Worm (Caenorhabditis elegans): ENCODE data around the gene T26C12.1.

- no peak for TF ChIP-seq athp-1 (tag; optimal IDR thresholded peaks at IDR 0.05)
- no peak for TF ChIP-seq F52B5.7 (tag; optimal IDR thresholded peaks at IDR 0.05)
- no peak for TF ChIP-seq him-1 (tag; optimal IDR thresholded peaks at IDR 0.05)
- TF ChIP-seq ceh-40 (GFP tag; IDR thresholded peaks at IDR 0.05): no peak
- no peak for TF ChIP-seq nfya-1 (tag; optimal IDR thresholded peaks at IDR 0.05; ENCODE audit: borderline replicate concordance, insufficient read depth)
- TF ChIP-seq dpl-1 (GFP tag; optimal IDR thresholded peaks at IDR 0.05): no peak
- no peak for TF ChIP-seq Y56A3A.18 (GFP tag; IDR thresholded peaks at IDR 0.05)
These were observed 50.2 kb downstream of the T26C12.1 start for ce11 chrIV:3308885-3309284.
